Worm (Caenorhabditis elegans) whole organism, midembryonic: ENCODE results near the gene F41H8.2.
"Not testable (repeated sequence)": the region's sequence is repeated elsewhere in the genome, so short reads cannot be mapped to it uniquely, and the experiment has no call there.

Source experiments
- T22C8.4 ChIP-seq: fragments of 200-800 bp; sonication (Bioruptor generic); IDR thresholded peaks from 2 replicates; pipeline ENCODE4 v1.3.6; 2022; ENCODE audit warnings: missing genetic modification characterization, missing compliant biosample characterization
- cog-1 ChIP-seq: sonication (generic microtip); optimal IDR thresholded peaks from 2 replicates; lab custom pipeline; 2016; ENCODE audit warnings: missing genetic modification characterization, missing compliant biosample characterization
- flt-1 ChIP-seq: fragments of 200-800 bp; sonication (Bioruptor generic); IDR thresholded peaks from 2 replicates; pipeline ENCODE4 v1.3.6; 2022; ENCODE audit warnings: missing genetic modification characterization, missing compliant biosample characterization
- klf-2 ChIP-seq: fragments of 200-800 bp; sonication (Bioruptor generic); conservative IDR thresholded peaks from 2 replicates; pipeline ENCODE4 v1.3.6; 2022; ENCODE audit warnings: missing genetic modification reagents, missing genetic modification characterization, missing compliant biosample characterization
- med-1 ChIP-seq: sonication (generic microtip); optimal IDR thresholded peaks from 2 replicates; lab custom pipeline; 2017; ENCODE audit warnings: missing genetic modification characterization, mild to moderate bottlenecking, missing compliant biosample characterization, antibody characterized with exemption, missing genetic modification reagents; ENCODE audit not compliant: insufficient read depth
- ref-1 ChIP-seq: fragments of 200-800 bp; sonication (Bioruptor generic); conservative IDR thresholded peaks from 2 replicates; pipeline ENCODE4 v1.3.6; 2022; ENCODE audit warnings: missing genetic modification reagents, missing genetic modification characterization, missing compliant biosample characterization
- tab-1 ChIP-seq: fragments of 200-800 bp; sonication (Bioruptor generic); IDR thresholded peaks from 2 replicates; pipeline ENCODE4 v1.3.6; 2022; ENCODE audit warnings: missing genetic modification characterization, missing compliant biosample characterization
- ztf-23 ChIP-seq: fragments of 200-800 bp; sonication (Bioruptor generic); IDR thresholded peaks from 2 replicates; pipeline ENCODE4 v1.3.6; 2022; ENCODE audit warnings: missing genetic modification reagents, missing genetic modification characterization, missing compliant biosample characterization
- ztf-29 ChIP-seq: fragments of 200-800 bp; sonication (Bioruptor generic); IDR thresholded peaks from 2 replicates; pipeline ENCODE4 v1.3.6; 2022; ENCODE audit warnings: missing genetic modification reagents, missing genetic modification characterization, missing compliant biosample characterization

The F41H8.2 gene

ce11 chrV:842611-843010 lies 16.4 kb downstream of the F41H8.2 start:
- TF ChIP-seq ref-1 (GFP tag; lab: Robert Waterston, UW) (no peak), cog-1 (tag; lab: Kevin White, UChicago) (no peak), med-1 (GFP tag; lab: Kevin White, UChicago) (no peak)

ce11 chrV:843118-843517 lies 16.9 kb downstream of the F41H8.2 start, which contains the start of gene K09C6.8:
Gene K09C6.8 (minus strand): TSS chrV:843218.
- not testable (repeated sequence) for TF ChIP-seq tab-1, ztf-29, klf-2 (GFP tag; lab: Robert Waterston, UW)

ce11 chrV:847521-847920 lies 21.3 kb downstream of the F41H8.2 start, which contains the start of gene srbc-13:
Gene srbc-13 (plus strand): TSS chrV:847821.
- TF ChIP-seq med-1 (GFP tag; lab: Kevin White, UChicago): no peak
- no peak for TF ChIP-seq ztf-29 (GFP tag; lab: Robert Waterston, UW)
- no peak for TF ChIP-seq cog-1 (tag; lab: Kevin White, UChicago)
- TF ChIP-seq flt-1 (GFP tag; lab: Robert Waterston, UW): no peak
- no peak for TF ChIP-seq tab-1 (GFP tag; lab: Robert Waterston, UW)
- no peak for TF ChIP-seq ref-1 (GFP tag; lab: Robert Waterston, UW)
- no peak for TF ChIP-seq ztf-23 (GFP tag; lab: Robert Waterston, UW)
- TF ChIP-seq T22C8.4 (GFP tag; lab: Robert Waterston, UW): no peak
- TF ChIP-seq klf-2 (GFP tag; lab: Robert Waterston, UW): no peak

ce11 chrV:849042-849441 lies 22.8 kb downstream of the F41H8.2 start:
- TF ChIP-seq tab-1 (GFP tag; lab: Robert Waterston, UW) (no peak), ztf-23 (GFP tag; lab: Robert Waterston, UW) (no peak), klf-2 (GFP tag; lab: Robert Waterston, UW) (no peak), ref-1 (GFP tag; lab: Robert Waterston, UW) (no peak), flt-1 (GFP tag; lab: Robert Waterston, UW) (no peak), T22C8.4 (GFP tag; lab: Robert Waterston, UW) (no peak), ztf-29 (GFP tag; lab: Robert Waterston, UW) (no peak), med-1 (GFP tag; lab: Kevin White, UChicago) (no peak), cog-1 (tag; lab: Kevin White, UChicago) (no peak)

- no peak for TF ChIP-seq klf-2 (GFP tag; lab: Robert Waterston, UW)
- TF ChIP-seq ref-1 (GFP tag; lab: Robert Waterston, UW): no peak
- TF ChIP-seq ztf-23 (GFP tag; lab: Robert Waterston, UW): no peak
- TF ChIP-seq flt-1 (GFP tag; lab: Robert Waterston, UW): no peak
- TF ChIP-seq med-1 (GFP tag; lab: Kevin White, UChicago): no peak
- TF ChIP-seq tab-1 (GFP tag; lab: Robert Waterston, UW): no peak
Observed at ce11 chrV:849512-849911, 23.3 kb downstream of the F41H8.2 start, which contains the start of gene srbc-12. Gene srbc-12 (plus strand): TSS chrV:849812.

ce11 chrV:852184-852583 lies 26.0 kb downstream of the F41H8.2 start, which contains the start of gene K09C6.3:
Gene K09C6.3 (plus strand): TSS chrV:852484.
- TF ChIP-seq med-1 (GFP tag; lab: Kevin White, UChicago): no peak
- TF ChIP-seq ztf-29 (GFP tag; lab: Robert Waterston, UW): no peak
- TF ChIP-seq cog-1 (tag; lab: Kevin White, UChicago): no peak
- no peak for TF ChIP-seq klf-2 (GFP tag; lab: Robert Waterston, UW)
- no peak for TF ChIP-seq ref-1 (GFP tag; lab: Robert Waterston, UW)

- no peak for TF ChIP-seq ztf-23 (GFP tag; lab: Robert Waterston, UW)
- no peak for TF ChIP-seq ztf-29 (GFP tag; lab: Robert Waterston, UW)
- no peak for TF ChIP-seq flt-1 (GFP tag; lab: Robert Waterston, UW)
- TF ChIP-seq tab-1 (GFP tag; lab: Robert Waterston, UW): no peak
- TF ChIP-seq ref-1 (GFP tag; lab: Robert Waterston, UW): no peak
- TF ChIP-seq klf-2 (GFP tag; lab: Robert Waterston, UW): no peak
- TF ChIP-seq T22C8.4 (GFP tag; lab: Robert Waterston, UW): no peak
Observed at ce11 chrV:854966-855365, 28.8 kb downstream of the F41H8.2 start, which contains the start of gene K09C6.9. Gene K09C6.9 (minus strand): TSS chrV:855066.

ce11 chrV:856549-856948 lies 30.4 kb downstream of the F41H8.2 start, which contains the start of gene K09C6.2:
Gene K09C6.2 (plus strand): TSS chrV:856849.
- TF ChIP-seq flt-1 (GFP tag; lab: Robert Waterston, UW) (no peak), ref-1 (GFP tag; lab: Robert Waterston, UW) (no peak), ztf-23 (GFP tag; lab: Robert Waterston, UW) (no peak), T22C8.4 (GFP tag; lab: Robert Waterston, UW) (no peak), cog-1 (tag; lab: Kevin White, UChicago) (no peak), klf-2 (GFP tag; lab: Robert Waterston, UW) (no peak)

- TF ChIP-seq klf-2 (GFP tag; lab: Robert Waterston, UW) (no peak), med-1 (GFP tag; lab: Kevin White, UChicago) (no peak), ztf-29 (GFP tag; lab: Robert Waterston, UW) (0 out of 2 replicates have a peak, but pooled peaks have one; percentile 17), ztf-23 (GFP tag; lab: Robert Waterston, UW) (no peak), flt-1 (GFP tag; lab: Robert Waterston, UW) (0 out of 2 replicates have a peak, but pooled peaks have one; percentile 49)
Observed at ce11 chrV:858841-859456, 32.8 kb downstream of the F41H8.2 start.
